Worm (Caenorhabditis elegans): ENCODE data around the gene B0001.2.

- no peak for TF ChIP-seq ama-1 (optimal IDR thresholded peaks at IDR 0.05)
- no peak for TF ChIP-seq ama-1 (GFP tag; optimal IDR thresholded peaks at IDR 0.05)
- no peak for TF ChIP-seq unc-130 (GFP tag; optimal IDR thresholded peaks at IDR 0.05)
- no peak for TF ChIP-seq sea-2 (GFP tag; IDR thresholded peaks at IDR 0.05)
- no peak for TF ChIP-seq F37B4.10 (GFP tag; IDR thresholded peaks at IDR 0.05)
- no peak for TF ChIP-seq lin-54 (GFP tag; optimal IDR thresholded peaks at IDR 0.05)
- TF ChIP-seq pha-4 (tag; optimal IDR thresholded peaks at IDR 0.05) = no peak
- no peak for TF ChIP-seq nfya-1 (tag; optimal IDR thresholded peaks at IDR 0.05; ENCODE audit: borderline replicate concordance, insufficient read depth)
- TF ChIP-seq C17E4.6 (GFP tag; IDR thresholded peaks at IDR 0.05) = no peak
- no peak for TF ChIP-seq C06A6.2 (GFP tag; conservative IDR thresholded peaks at IDR 0.05)
- no peak for TF ChIP-seq lsy-27 (tag; optimal IDR thresholded peaks at IDR 0.05; ENCODE audit: borderline replicate concordance, insufficient read depth)
- no peak for TF ChIP-seq ztf-18 (tag; optimal IDR thresholded peaks at IDR 0.05)
- TF ChIP-seq nhr-27 (tag; optimal IDR thresholded peaks at IDR 0.05) = no peak
- TF ChIP-seq dpl-1 (GFP tag; optimal IDR thresholded peaks at IDR 0.05) = no peak
- no peak for TF ChIP-seq ztf-25 (GFP tag; IDR thresholded peaks at IDR 0.05)
These were observed 9.6 kb upstream of the B0001.2 start for ce11 chrIV:12160421-12160820.

All from whole organism, young adult.